Worm (Caenorhabditis elegans): ENCODE measurements around the gene cyn-9.

The cyn-9 gene

ce11 chrIII:3699275-3699674 lies at the start of gene cyn-9:
Gene cyn-9, minus strand, starts transcription at chrIII:3699640.
- TF ChIP-seq ztf-3 (GFP tag; optimal IDR thresholded peaks at IDR 0.05) = peak; percentile 37
- TF ChIP-seq aptf-3 (GFP tag; IDR thresholded peaks at IDR 0.05) = no peak
- no peak for TF ChIP-seq sdz-38 (tag; optimal IDR thresholded peaks at IDR 0.05)
- no peak for TF ChIP-seq hlh-12 (tag; optimal IDR thresholded peaks at IDR 0.05)
- peak; percentile 3 for TF ChIP-seq hrde-1 (tag; optimal IDR thresholded peaks at IDR 0.05; ENCODE audit: borderline replicate concordance)
- TF ChIP-seq nhr-90 (tag; optimal IDR thresholded peaks at IDR 0.05) = no peak
- no peak for TF ChIP-seq cebp-1 (GFP tag; IDR thresholded peaks at IDR 0.05)
- peak; percentile 3 for TF ChIP-seq cebp-1 (tag; optimal IDR thresholded peaks at IDR 0.05)
- TF ChIP-seq ceh-100 (GFP tag; IDR thresholded peaks at IDR 0.05) = no peak
- TF ChIP-seq lsl-1 (GFP tag; optimal IDR thresholded peaks at IDR 0.05) = no peak
- TF ChIP-seq F39B2.1 (GFP tag; IDR thresholded peaks at IDR 0.05) = 0 out of 2 replicates have a peak, but pooled peaks have one; percentile 21
- no peak for TF ChIP-seq lin-35 (GFP tag; optimal IDR thresholded peaks at IDR 0.05)
- TF ChIP-seq ceh-27 (GFP tag; optimal IDR thresholded peaks at IDR 0.05) = no peak
- TF ChIP-seq athp-1 (tag; optimal IDR thresholded peaks at IDR 0.05) = peak; percentile 33
- no peak for TF ChIP-seq hmg-1.2 (GFP tag; IDR thresholded peaks at IDR 0.05)
- TF ChIP-seq ekl-4 (GFP tag; IDR thresholded peaks at IDR 0.05) = peak; percentile 56; the same call in 1 of the 2 replicates
- TF ChIP-seq lin-54 (GFP tag; optimal IDR thresholded peaks at IDR 0.05) = peak; percentile 32
- TF ChIP-seq F55B11.4 (tag; optimal IDR thresholded peaks at IDR 0.05; ENCODE audit: borderline replicate concordance, insufficient read depth) = no peak
- no peak for TF ChIP-seq B0019.2 (GFP tag; conservative IDR thresholded peaks at IDR 0.05)
- no peak for TF ChIP-seq lir-1 (GFP tag; conservative IDR thresholded peaks at IDR 0.05)
- no peak for TF ChIP-seq snpc-1.1 (tag; optimal IDR thresholded peaks at IDR 0.05; ENCODE audit: insufficient read depth)
- TF ChIP-seq nfya-1 (tag; optimal IDR thresholded peaks at IDR 0.05; ENCODE audit: borderline replicate concordance, insufficient read depth) = no peak
- 0 out of 2 replicates have a peak, but pooled peaks have one; percentile 20 for TF ChIP-seq hsf-1 (GFP tag; IDR thresholded peaks at IDR 0.05)
- TF ChIP-seq nfyb-1 (GFP tag; IDR thresholded peaks at IDR 0.05) = no peak

ce11 chrIII:3745138-3745537 lies 45.7 kb upstream of the cyn-9 start, which contains the start of gene lin-48:
Gene lin-48, plus strand, starts transcription at chrIII:3745438.
- TF ChIP-seq ztf-26 (tag; optimal IDR thresholded peaks at IDR 0.05) = no peak

ce11 chrIII:3743367-3743766 lies 43.9 kb upstream of the cyn-9 start:
- TF ChIP-seq F57A8.1 (GFP tag; optimal IDR thresholded peaks at IDR 0.05) (no peak), ztf-25 (GFP tag; IDR thresholded peaks at IDR 0.05) (no peak), Y53F4B.3 (GFP tag; IDR thresholded peaks at IDR 0.05) (no peak), ceh-79 (tag; optimal IDR thresholded peaks at IDR 0.05) (no peak), lin-26 (GFP tag; IDR thresholded peaks at IDR 0.05) (no peak), F10E7.11 (tag; optimal IDR thresholded peaks at IDR 0.05) (no peak), nhr-120 (GFP tag; IDR thresholded peaks at IDR 0.05) (no peak), efl-1 (GFP tag; optimal IDR thresholded peaks at IDR 0.05) (no peak), ceh-27 (GFP tag; optimal IDR thresholded peaks at IDR 0.05) (no peak), nhr-179 (tag; optimal IDR thresholded peaks at IDR 0.05) (no peak), ztf-3 (GFP tag; optimal IDR thresholded peaks at IDR 0.05) (no peak), tlf-1 (GFP tag; optimal IDR thresholded peaks at IDR 0.05) (no peak), mel-28 (tag; optimal IDR thresholded peaks at IDR 0.05; ENCODE audit: borderline replicate concordance) (no peak), madf-8 (GFP tag; conservative IDR thresholded peaks at IDR 0.05) (no peak), lin-35 (GFP tag; optimal IDR thresholded peaks at IDR 0.05) (no peak), aptf-2 (GFP tag; conservative IDR thresholded peaks at IDR 0.05) (no peak), F57C9.4 (tag; optimal IDR thresholded peaks at IDR 0.05) (no peak), ccch-3 (GFP tag; optimal IDR thresholded peaks at IDR 0.05) (no peak)
